Fruit fly (Drosophila melanogaster): ENCODE results near the gene Ir62a.

Ir62a gene

DNA sequence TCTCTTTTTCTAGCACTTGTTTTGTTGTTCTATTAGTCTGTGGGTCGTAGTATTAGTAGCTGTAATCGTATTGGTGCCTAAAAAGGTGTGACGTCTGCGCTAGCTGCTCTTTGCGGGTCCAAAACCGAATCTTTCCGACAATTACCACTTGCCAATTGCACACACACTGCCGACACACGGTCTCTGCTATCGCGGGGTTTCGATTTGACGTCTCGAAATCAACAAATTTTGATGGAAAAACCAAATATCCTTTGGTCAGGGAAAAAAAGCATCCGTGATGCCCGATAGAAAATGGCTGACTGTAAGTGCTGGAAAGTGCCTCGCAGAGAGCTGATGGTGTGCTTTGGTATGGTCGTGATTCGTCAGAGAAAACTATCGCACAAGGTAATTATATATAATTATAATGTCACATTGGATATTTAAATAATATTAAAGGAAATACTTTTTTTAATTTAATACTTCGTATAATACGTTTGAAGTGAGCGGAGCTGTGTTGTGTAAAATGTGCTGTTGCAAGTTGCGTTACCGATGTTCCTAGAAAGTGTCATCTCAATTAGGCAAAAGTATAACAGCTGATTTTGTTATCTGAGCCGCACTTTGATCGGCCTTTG, 27.2 kb upstream of the Ir62a start, which contains the start of the genes Pex10 and CG12099 (continued):
- TF ChIP-seq stc (GFP tag; IDR thresholded peaks at IDR 0.05) (peak; percentile 74), CG3407 (GFP tag; optimal IDR thresholded peaks at IDR 0.05) (no peak), Jarid2 (GFP tag; optimal IDR thresholded peaks at IDR 0.05) (peak; percentile 61), CG1832 (GFP tag; optimal IDR thresholded peaks at IDR 0.05) (no peak), zen2 (GFP tag; IDR thresholded peaks at IDR 0.05; ENCODE audit: partially characterized antibody) (peak; percentile 67; the same call in 1 of the 3 replicates), CG4854 (GFP tag; optimal IDR thresholded peaks at IDR 0.05) (peak; percentile 74), CG4707 (GFP tag; optimal IDR thresholded peaks at IDR 0.05) (peak; percentile 45), Side (GFP tag; optimal IDR thresholded peaks at IDR 0.05) (peak; percentile 48), pho (GFP tag; optimal IDR thresholded peaks at IDR 0.05) (peak; percentile 58), Lpt (GFP tag; optimal IDR thresholded peaks at IDR 0.05) (no peak), CG13424 (tag; optimal IDR thresholded peaks at IDR 0.05) (peak; percentile 92), sob (GFP tag; IDR thresholded peaks at IDR 0.05) (peak; percentile 95), Xbp1 (GFP tag; optimal IDR thresholded peaks at IDR 0.05) (peak; percentile 94), maf-S (GFP tag; optimal IDR thresholded peaks at IDR 0.05) (peak; percentile 72), CG12155 (GFP tag; optimal IDR thresholded peaks at IDR 0.05) (peak; percentile 88), abd-A (tag; optimal IDR thresholded peaks at IDR 0.05) (no peak), Dll (GFP tag; IDR thresholded peaks at IDR 0.05; ENCODE audit: partially characterized antibody) (peak; percentile 99), CHES-1-like (GFP tag; optimal IDR thresholded peaks at IDR 0.05) (peak; percentile 69), Sin3A (optimal IDR thresholded peaks at IDR 0.05) (peak; percentile 87), usp (GFP tag; optimal IDR thresholded peaks at IDR 0.05) (no peak), Dad (GFP tag; optimal IDR thresholded peaks at IDR 0.05) (peak; percentile 41), btn (GFP tag; optimal IDR thresholded peaks at IDR 0.05) (no peak), da (GFP tag; optimal IDR thresholded peaks at IDR 0.05) (no peak), CG17568 (GFP tag; optimal IDR thresholded peaks at IDR 0.05) (no peak), wdn (GFP tag; IDR thresholded peaks at IDR 0.05) (peak; percentile 86), vfl (GFP tag; optimal IDR thresholded peaks at IDR 0.05) (peak; percentile 76), Ptx1 (GFP tag; IDR thresholded peaks at IDR 0.05) (peak; percentile 95), CG2712 (tag; optimal IDR thresholded peaks at IDR 0.05) (peak; percentile 93), CG8765 (GFP tag; IDR thresholded peaks at IDR 0.05) (peak; percentile 87), ro (GFP tag; IDR thresholded peaks at IDR 0.05) (peak; percentile 51), fu2 (GFP tag; optimal IDR thresholded peaks at IDR 0.05) (peak; percentile 52), CG11247 (GFP tag; IDR thresholded peaks at IDR 0.05) (peak; percentile 91), Elba2 (GFP tag; optimal IDR thresholded peaks at IDR 0.05) (peak; percentile 79), fd102C (GFP tag; optimal IDR thresholded peaks at IDR 0.05) (peak; percentile 49), bcd (GFP tag; optimal IDR thresholded peaks at IDR 0.05) (peak; percentile 88), Hr39 (optimal IDR thresholded peaks at IDR 0.05) (no peak), Doc3 (GFP tag; IDR thresholded peaks at IDR 0.05; ENCODE audit: partially characterized antibody) (peak; percentile 93), peb (GFP tag; IDR thresholded peaks at IDR 0.05) (peak; percentile 85), ssp (GFP tag; IDR thresholded peaks at IDR 0.05) (peak; percentile 86), slp2 (GFP tag; optimal IDR thresholded peaks at IDR 0.05) (peak; percentile 0), bigmax (GFP tag; optimal IDR thresholded peaks at IDR 0.05) (no peak), Asciz (GFP tag; optimal IDR thresholded peaks at IDR 0.05) (no peak), lilli (GFP tag; optimal IDR thresholded peaks at IDR 0.05) (peak; percentile 88), Fer2 (tag; optimal IDR thresholded peaks at IDR 0.05) (peak; percentile 81), cas (GFP tag; IDR thresholded peaks at IDR 0.05) (peak; percentile 86), CG1024 (GFP tag; IDR thresholded peaks at IDR 0.05) (peak; percentile 57), CG6765 (GFP tag; optimal IDR thresholded peaks at IDR 0.05) (peak; percentile 50), gsb-n (tag; optimal IDR thresholded peaks at IDR 0.05) (no peak), Adf1 (GFP tag; IDR thresholded peaks at IDR 0.05) (peak; percentile 75), Hand (GFP tag; optimal IDR thresholded peaks at IDR 0.05) (peak; percentile 50), CG7357 (GFP tag; IDR thresholded peaks at IDR 0.05) (peak; percentile 80), grau (tag; optimal IDR thresholded peaks at IDR 0.05) (peak; percentile 88)
